Fruit fly (Drosophila melanogaster) whole organism, wandering third instar larva: Measurements from ENCODE around the gene elg1.

ENCODE experiments used
- Abd-B ChIP-seq: fragments of >200 bp; optimal IDR thresholded peaks from 2 replicates; lab custom pipeline; 2017; ENCODE audit warnings: missing biosample characterization, missing genetic modification characterization
- CG9705 ChIP-seq: fragments of 200-800 bp; sonication (Bioruptor generic); optimal IDR thresholded peaks from 2 replicates; lab custom pipeline; 2018; ENCODE audit warnings: missing biosample characterization, mild to moderate bottlenecking, missing genetic modification characterization
- CrebA ChIP-seq: fragments of 200-800 bp; sonication (Bioruptor generic); optimal IDR thresholded peaks from 2 replicates; lab custom pipeline; 2016; ENCODE audit warnings: missing biosample characterization, mild to moderate bottlenecking, missing genetic modification characterization, borderline replicate concordance
- Dfd ChIP-seq: fragments of >200 bp; optimal IDR thresholded peaks from 2 replicates; lab custom pipeline; 2017; ENCODE audit warnings: missing biosample characterization, missing genetic modification characterization
- GATAd ChIP-seq: sonication (Bioruptor generic); optimal IDR thresholded peaks from 2 replicates; lab custom pipeline; 2016; ENCODE audit warnings: missing biosample characterization, missing genetic modification characterization
- HLH106 ChIP-seq: fragments of 200-800 bp; optimal IDR thresholded peaks from 3 replicates; lab custom pipeline; 2019; ENCODE audit warnings: missing biosample characterization, mild to moderate bottlenecking, missing genetic modification characterization, moderate library complexity
- Hnf4 ChIP-seq: fragments of 200-800 bp; sonication (Bioruptor generic); optimal IDR thresholded peaks from 2 replicates; lab custom pipeline; 2016; ENCODE audit warnings: missing biosample characterization, mild to moderate bottlenecking, missing genetic modification characterization
- Hr78 ChIP-seq: fragments of >200 bp; optimal IDR thresholded peaks from 2 replicates; lab custom pipeline; 2017; ENCODE audit warnings: missing biosample characterization, missing genetic modification characterization
- Hr83 ChIP-seq: fragments of 200-300 bp; sonication (Bioruptor generic); optimal IDR thresholded peaks from 2 replicates; lab custom pipeline; 2016; ENCODE audit warnings: missing biosample characterization, mild to moderate bottlenecking, missing genetic modification characterization, moderate library complexity; ENCODE audit not compliant: poor library complexity, severe bottlenecking
- Jra ChIP-seq: sonication (Bioruptor generic); optimal IDR thresholded peaks from 2 replicates; lab custom pipeline; 2016; ENCODE audit warnings: missing biosample characterization, missing genetic modification characterization
- Mio ChIP-seq: sonication (Bioruptor generic); optimal IDR thresholded peaks from 2 replicates; lab custom pipeline; 2016; ENCODE audit warnings: missing biosample characterization, missing genetic modification characterization
- OdsH ChIP-seq: fragments of 200-800 bp; sonication (Bioruptor generic); optimal IDR thresholded peaks from 2 replicates; lab custom pipeline; 2016; ENCODE audit warnings: missing biosample characterization, mild to moderate bottlenecking, missing genetic modification characterization
- Rel ChIP-seq, 2 experiments: fragments of 200-800 bp; sonication (Bioruptor generic) in 1 of 2; optimal IDR thresholded peaks; 2 replicates in 1 of 2; 3 replicates in 1 of 2; lab custom pipeline; 2016 to 2019; ENCODE audit warnings: mild to moderate bottlenecking in 2 of 2, missing biosample characterization in 2 of 2, missing genetic modification characterization in 2 of 2, moderate library complexity in 1 of 2
- Sp1 ChIP-seq: fragments of 200-800 bp; sonication (Bioruptor generic); optimal IDR thresholded peaks from 3 replicates; lab custom pipeline; 2019; ENCODE audit warnings: missing biosample characterization, mild to moderate bottlenecking, missing genetic modification characterization, moderate library complexity
- br ChIP-seq: fragments of 200-800 bp; sonication (Bioruptor generic); optimal IDR thresholded peaks from 2 replicates; lab custom pipeline; 2016; ENCODE audit warnings: missing biosample characterization, missing genetic modification characterization
- brk ChIP-seq: fragments of 200-800 bp; sonication (Bioruptor generic); optimal IDR thresholded peaks from 2 replicates; lab custom pipeline; 2016; ENCODE audit warnings: missing biosample characterization, mild to moderate bottlenecking, missing genetic modification characterization
- dl ChIP-seq, 2 experiments: fragments of 175-275, 200-275 bp in 1 of 2; fragments of 200-275 bp in 1 of 2; sonication (Bioruptor generic); optimal IDR thresholded peaks; lab custom pipeline; 2018; ENCODE audit warnings: mild to moderate bottlenecking in 2 of 2, missing biosample characterization in 2 of 2, missing genetic modification characterization in 2 of 2, moderate library complexity in 2 of 2; ENCODE audit not compliant: partially characterized antibody in 2 of 2, insufficient read depth in 1 of 2
- dmrt93B ChIP-seq: fragments of 200-800 bp; sonication (Bioruptor generic); optimal IDR thresholded peaks from 2 replicates; lab custom pipeline; 2018; ENCODE audit warnings: missing biosample characterization, mild to moderate bottlenecking, missing genetic modification characterization
- dsf ChIP-seq: sonication (Bioruptor generic); optimal IDR thresholded peaks from 2 replicates; lab custom pipeline; 2016; ENCODE audit warnings: missing biosample characterization, missing genetic modification characterization, borderline replicate concordance
- ey ChIP-seq: fragments of 200-800 bp; sonication (Bioruptor generic); optimal IDR thresholded peaks from 2 replicates; lab custom pipeline; 2016; ENCODE audit warnings: missing biosample characterization, missing genetic modification characterization
- foxo ChIP-seq, 2 experiments: fragments of 200-800 bp; sonication (Bioruptor generic); optimal IDR thresholded peaks; 2 replicates in 1 of 2; 3 replicates in 1 of 2; lab custom pipeline; 2016 to 2017; ENCODE audit warnings: missing biosample characterization in 2 of 2, missing genetic modification characterization in 2 of 2
- fru ChIP-seq: fragments of 200-800 bp; sonication (Bioruptor generic); optimal IDR thresholded peaks from 3 replicates; lab custom pipeline; 2016; ENCODE audit warnings: missing biosample characterization, mild to moderate bottlenecking, missing genetic modification characterization
- h ChIP-seq: fragments of 200-800 bp; sonication (Bioruptor generic); optimal IDR thresholded peaks from 3 replicates; lab custom pipeline; 2016; ENCODE audit warnings: missing biosample characterization, mild to moderate bottlenecking, missing genetic modification characterization
- jim ChIP-seq: fragments of 175-275, 200-325 bp; sonication (Bioruptor generic); optimal IDR thresholded peaks from 2 replicates; lab custom pipeline; 2016; ENCODE audit warnings: missing biosample characterization, mild to moderate bottlenecking, missing genetic modification characterization
- pan ChIP-seq: fragments of >200 bp; optimal IDR thresholded peaks from 2 replicates; lab custom pipeline; 2017
- rgr ChIP-seq: fragments of 200-800 bp; sonication (Bioruptor generic); optimal IDR thresholded peaks from 3 replicates; lab custom pipeline; 2016; ENCODE audit warnings: missing biosample characterization, mild to moderate bottlenecking, missing genetic modification characterization
- sv ChIP-seq: fragments of 200-800 bp; sonication (Bioruptor generic); optimal IDR thresholded peaks from 3 replicates; lab custom pipeline; 2016; ENCODE audit warnings: missing biosample characterization, missing genetic modification characterization
- tai ChIP-seq: sonication (Bioruptor generic); optimal IDR thresholded peaks from 2 replicates; lab custom pipeline; 2016; ENCODE audit warnings: missing biosample characterization, missing genetic modification characterization
- usp ChIP-seq: fragments of >200 bp; optimal IDR thresholded peaks from 2 replicates; lab custom pipeline; 2017; ENCODE audit warnings: missing biosample characterization, missing genetic modification characterization
- woc ChIP-seq: sonication (Bioruptor generic); optimal IDR thresholded peaks from 2 replicates; lab custom pipeline; 2016; ENCODE audit warnings: missing biosample characterization, mild to moderate bottlenecking, missing genetic modification characterization

The elg1 gene

dm6 chr3L:16083693-16084092 lies 48.1 kb upstream of the elg1 start, which contains the start of gene CG13075:
Gene CG13075, plus strand, starts transcription at chr3L:16083993.
- TF ChIP-seq fru (GFP tag; lab: Kevin White, UChicago) (no peak), Mio (GFP tag; lab: Kevin White, UChicago) (no peak), brk (GFP tag; lab: Kevin White, UChicago) (no peak), dl (GFP tag; optimal IDR thresholded peaks at IDR 0.05; lab: Kevin White, UChicago; ENCODE audit: insufficient read depth in 1 of 2, partially characterized antibody in 2 of 2) (no peak), GATAd (GFP tag; lab: Kevin White, UChicago) (no peak), Hr78 (GFP tag; lab: Kevin White, UChicago) (no peak), OdsH (GFP tag; lab: Kevin White, UChicago) (no peak), usp (no peak), dsf (GFP tag; lab: Kevin White, UChicago) (no peak), Abd-B (GFP tag; lab: Kevin White, UChicago) (no peak), Hr83 (no peak), pan (lab: Kevin White, UChicago) (no peak), CrebA (no peak), Jra (GFP tag; lab: Kevin White, UChicago) (no peak), jim (no peak), Dfd (GFP tag; lab: Kevin White, UChicago) (no peak)

DNA sequence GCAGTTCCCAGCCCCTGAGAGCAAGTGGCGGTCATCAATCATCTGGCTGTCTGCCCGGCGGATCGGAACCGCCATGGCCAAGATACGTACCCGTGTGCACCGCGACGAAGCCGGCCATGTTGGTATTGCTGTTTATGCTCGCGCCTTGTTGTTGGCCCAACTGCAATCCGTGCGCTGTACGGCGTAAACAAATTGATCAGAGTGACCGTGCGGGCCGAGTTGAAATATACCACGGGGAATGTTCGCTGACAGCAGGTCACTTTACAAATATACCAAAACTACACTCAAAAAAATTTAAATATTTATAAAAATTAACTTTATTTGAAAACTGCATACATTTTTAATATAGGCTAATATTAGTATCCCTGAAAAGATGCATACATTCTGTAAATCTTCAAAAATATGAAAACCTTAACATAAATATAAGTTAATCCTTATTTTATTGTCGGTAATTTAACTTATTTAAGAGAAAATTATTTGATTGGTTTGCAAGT lies 44.5 kb upstream of the elg1 start, which contains the start of gene Tasp1:
Gene Tasp1 (minus strand): TSS at position 203 of the 494 bp plus-strand sequence.
- TF ChIP-seq HLH106 (tag; lab: Kevin White, UChicago) (peak; percentile 1), Hr83 (no peak), Sp1 (GFP tag; lab: Kevin White, UChicago) (no peak), GATAd (GFP tag; lab: Kevin White, UChicago) (no peak), sv (GFP tag; lab: Kevin White, UChicago) (peak; percentile 17), foxo (GFP tag; optimal IDR thresholded peaks at IDR 0.05; lab: Kevin White, UChicago) (peak in 1 of 2 experiments; percentile 50), Hnf4 (GFP tag; lab: Kevin White, UChicago) (peak; percentile 7)

dm6 chr3L:16090330-16090803 lies 41.5 kb upstream of the elg1 start, which contains the start of the genes CG5235 and ClC-c:
Gene CG5235, minus strand, starts transcription at chr3L:16090392.
Gene ClC-c, plus strand, starts transcription at chr3L:16090454.
- TF ChIP-seq woc (GFP tag; lab: Kevin White, UChicago) (no peak), OdsH (GFP tag; lab: Kevin White, UChicago) (no peak), fru (GFP tag; lab: Kevin White, UChicago) (peak; percentile 63), ey (GFP tag; lab: Kevin White, UChicago) (no peak), h (GFP tag; lab: Kevin White, UChicago) (no peak), foxo (GFP tag; optimal IDR thresholded peaks at IDR 0.05; lab: Kevin White, UChicago) (no peak), tai (no peak), sv (GFP tag; lab: Kevin White, UChicago) (no peak), Hr78 (GFP tag; lab: Kevin White, UChicago) (no peak), rgr (GFP tag; lab: Kevin White, UChicago) (peak; percentile 14), jim (no peak), CG9705 (GFP tag; lab: Kevin White, UChicago) (no peak), Rel (GFP tag; optimal IDR thresholded peaks at IDR 0.05; lab: Kevin White, UChicago) (no peak), Rel (tag; optimal IDR thresholded peaks at IDR 0.05; lab: Kevin White, UChicago) (peak; percentile 65), dl (GFP tag; optimal IDR thresholded peaks at IDR 0.05; lab: Kevin White, UChicago; ENCODE audit: insufficient read depth in 1 of 2, partially characterized antibody in 2 of 2) (no peak)

- no peak for TF ChIP-seq Hr78 (GFP tag; lab: Kevin White, UChicago)
- no peak for TF ChIP-seq CrebA
- TF ChIP-seq GATAd (GFP tag; lab: Kevin White, UChicago) = no peak
- no peak for TF ChIP-seq Sp1 (GFP tag; lab: Kevin White, UChicago)
- no peak for TF ChIP-seq dmrt93B (GFP tag; lab: Kevin White, UChicago)
- TF ChIP-seq br = no peak
- TF ChIP-seq Hnf4 (GFP tag; lab: Kevin White, UChicago) = no peak
These were observed 34.4 kb upstream of the elg1 start, which contains the start of the genes CG13074 and ATPsynbetaL for dm6 chr3L:16097393-16097884. Gene CG13074, minus strand, starts transcription at chr3L:16097493. Gene ATPsynbetaL, plus strand, starts transcription at chr3L:16097834.
